Worm (Caenorhabditis elegans) whole organism, midembryonic: Measurements from ENCODE around the gene C13F10.7.

Experiments
- T22C8.4 ChIP-seq: fragments of 200-800 bp; sonication (Bioruptor generic); IDR thresholded peaks from 2 replicates; pipeline ENCODE4 v1.3.6; 2022; ENCODE audit warnings: missing genetic modification characterization, missing compliant biosample characterization
- cog-1 ChIP-seq: sonication (generic microtip); optimal IDR thresholded peaks from 2 replicates; lab custom pipeline; 2016; ENCODE audit warnings: missing genetic modification characterization, missing compliant biosample characterization
- flt-1 ChIP-seq: fragments of 200-800 bp; sonication (Bioruptor generic); IDR thresholded peaks from 2 replicates; pipeline ENCODE4 v1.3.6; 2022; ENCODE audit warnings: missing genetic modification characterization, missing compliant biosample characterization
- klf-2 ChIP-seq: fragments of 200-800 bp; sonication (Bioruptor generic); conservative IDR thresholded peaks from 2 replicates; pipeline ENCODE4 v1.3.6; 2022; ENCODE audit warnings: missing genetic modification reagents, missing genetic modification characterization, missing compliant biosample characterization
- med-1 ChIP-seq: sonication (generic microtip); optimal IDR thresholded peaks from 2 replicates; lab custom pipeline; 2017; ENCODE audit warnings: missing genetic modification characterization, mild to moderate bottlenecking, missing compliant biosample characterization, antibody characterized with exemption, missing genetic modification reagents; ENCODE audit not compliant: insufficient read depth
- ref-1 ChIP-seq: fragments of 200-800 bp; sonication (Bioruptor generic); conservative IDR thresholded peaks from 2 replicates; pipeline ENCODE4 v1.3.6; 2022; ENCODE audit warnings: missing genetic modification reagents, missing genetic modification characterization, missing compliant biosample characterization
- tab-1 ChIP-seq: fragments of 200-800 bp; sonication (Bioruptor generic); IDR thresholded peaks from 2 replicates; pipeline ENCODE4 v1.3.6; 2022; ENCODE audit warnings: missing genetic modification characterization, missing compliant biosample characterization
- ztf-23 ChIP-seq: fragments of 200-800 bp; sonication (Bioruptor generic); IDR thresholded peaks from 2 replicates; pipeline ENCODE4 v1.3.6; 2022; ENCODE audit warnings: missing genetic modification reagents, missing genetic modification characterization, missing compliant biosample characterization
- ztf-29 ChIP-seq: fragments of 200-800 bp; sonication (Bioruptor generic); IDR thresholded peaks from 2 replicates; pipeline ENCODE4 v1.3.6; 2022; ENCODE audit warnings: missing genetic modification reagents, missing genetic modification characterization, missing compliant biosample characterization

DNA sequence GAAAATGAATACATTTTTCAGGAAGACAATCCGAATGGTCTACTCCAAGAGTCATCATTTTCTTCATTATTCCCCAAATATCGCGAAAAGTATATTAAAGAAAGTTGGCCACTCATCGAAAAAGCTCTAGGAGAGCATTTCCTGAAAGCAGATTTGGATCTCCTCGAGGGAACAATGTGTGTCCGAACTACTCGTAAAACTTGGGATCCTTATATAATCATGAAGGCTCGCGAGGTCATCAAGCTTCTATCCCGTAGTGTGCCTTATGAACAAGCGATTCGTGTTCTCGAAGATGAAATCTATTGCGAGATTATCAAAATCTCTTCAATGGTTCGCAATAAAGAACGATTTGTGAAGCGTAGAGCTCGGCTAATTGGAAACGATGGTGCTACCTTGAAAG, 8.5 kb upstream of the C13F10.7 start:
- TF ChIP-seq ref-1 (GFP tag; lab: Robert Waterston, UW) (no peak), flt-1 (no peak), klf-2 (GFP tag; lab: Robert Waterston, UW) (no peak), ztf-29 (GFP tag; lab: Robert Waterston, UW) (no peak), T22C8.4 (GFP tag; lab: Robert Waterston, UW) (no peak), med-1 (GFP tag; lab: Kevin White, UChicago) (no peak), tab-1 (GFP tag; lab: Robert Waterston, UW) (no peak), cog-1 (tag; lab: Kevin White, UChicago) (no peak), ztf-23 (GFP tag; lab: Robert Waterston, UW) (no peak)
